Fruit fly (Drosophila melanogaster): Measurements from ENCODE around the gene ERp44.

ERp44 gene

dm6 chrX:16335107-16335642, 37.7 kb upstream of the ERp44 start (continued):
- TF ChIP-seq CG10267 (tag; optimal IDR thresholded peaks at IDR 0.05) (peak; percentile 25), CG18011 (GFP tag; optimal IDR thresholded peaks at IDR 0.05) (peak; percentile 63), psq (GFP tag; optimal IDR thresholded peaks at IDR 0.05) (no peak), slp2 (GFP tag; optimal IDR thresholded peaks at IDR 0.05) (peak; percentile 49), peb (GFP tag; IDR thresholded peaks at IDR 0.05) (peak; percentile 32; the same call in 1 of the 2 replicates), CG10543 (GFP tag; optimal IDR thresholded peaks at IDR 0.05) (peak; percentile 79), CG15601 (tag; optimal IDR thresholded peaks at IDR 0.05) (peak; percentile 21), tup (GFP tag; optimal IDR thresholded peaks at IDR 0.05) (peak; percentile 73), CG33213 (GFP tag; optimal IDR thresholded peaks at IDR 0.05) (peak; percentile 62), CG11723 (GFP tag; optimal IDR thresholded peaks at IDR 0.05) (peak; percentile 62), gt (GFP tag; IDR thresholded peaks at IDR 0.05) (0 out of 2 replicates have a peak, but pooled peaks have one; percentile 17), Camta (GFP tag; optimal IDR thresholded peaks at IDR 0.05) (peak; percentile 53), CG13775 (GFP tag; optimal IDR thresholded peaks at IDR 0.05) (peak; percentile 74), wek (GFP tag; optimal IDR thresholded peaks at IDR 0.05) (peak; percentile 40), CG3995 (GFP tag; optimal IDR thresholded peaks at IDR 0.05) (peak; percentile 7), eyg (GFP tag; optimal IDR thresholded peaks at IDR 0.05) (peak; percentile 52), CG2199 (GFP tag; IDR thresholded peaks at IDR 0.05) (no peak), bsh (GFP tag; optimal IDR thresholded peaks at IDR 0.05) (peak; percentile 37 to 62), CG18262 (tag; optimal IDR thresholded peaks at IDR 0.05) (peak; percentile 30), CG18476 (GFP tag; optimal IDR thresholded peaks at IDR 0.05) (peak; percentile 52), CG7357 (GFP tag; IDR thresholded peaks at IDR 0.05) (peak; percentile 55; the same call in 1 of the 3 replicates), p53 (GFP tag; optimal IDR thresholded peaks at IDR 0.05) (peak; percentile 53), NC2α (GFP tag; optimal IDR thresholded peaks at IDR 0.05) (no peak), Fer2 (tag; optimal IDR thresholded peaks at IDR 0.05) (peak; percentile 59), zf30C (GFP tag; optimal IDR thresholded peaks at IDR 0.05) (no peak), CG17568 (GFP tag; optimal IDR thresholded peaks at IDR 0.05) (peak; percentile 62), Atf6 (GFP tag; IDR thresholded peaks at IDR 0.05) (peak; percentile 84), CG7839 (tag; optimal IDR thresholded peaks at IDR 0.05) (peak; percentile 74), org-1 (GFP tag; optimal IDR thresholded peaks at IDR 0.05) (peak; percentile 54), sim (GFP tag; IDR thresholded peaks at IDR 0.05) (no peak), CG30403 (GFP tag; optimal IDR thresholded peaks at IDR 0.05) (peak; percentile 80), ab (GFP tag; optimal IDR thresholded peaks at IDR 0.05) (peak; percentile 19), CG32532 (GFP tag; IDR thresholded peaks at IDR 0.05) (peak; percentile 87), Dp (GFP tag; optimal IDR thresholded peaks at IDR 0.05) (no peak), shn (GFP tag; optimal IDR thresholded peaks at IDR 0.05) (peak; percentile 63), ara (GFP tag; IDR thresholded peaks at IDR 0.05) (peak; percentile 71), fu2 (GFP tag; optimal IDR thresholded peaks at IDR 0.05) (peak; percentile 60), CG2129 (GFP tag; IDR thresholded peaks at IDR 0.05; ENCODE audit: partially characterized antibody) (no peak), Sry-β (GFP tag; optimal IDR thresholded peaks at IDR 0.05) (no peak), Chrac-16 (GFP tag; optimal IDR thresholded peaks at IDR 0.05) (peak; percentile 71), CG12391 (tag; optimal IDR thresholded peaks at IDR 0.05) (peak; percentile 68), Sry-δ (GFP tag; optimal IDR thresholded peaks at IDR 0.05) (peak; percentile 44), Sox100B (GFP tag; optimal IDR thresholded peaks at IDR 0.05) (peak; percentile 47), CG1603 (tag; optimal IDR thresholded peaks at IDR 0.05) (peak; percentile 37), CG16813 (GFP tag; IDR thresholded peaks at IDR 0.05; ENCODE audit: partially characterized antibody) (no peak), stwl (tag; optimal IDR thresholded peaks at IDR 0.05) (no peak), Hmx (GFP tag; optimal IDR thresholded peaks at IDR 0.05) (peak; percentile 65), otp (GFP tag; IDR thresholded peaks at IDR 0.05) (peak; percentile 78; the same call in 2 of the 3 replicates), NK7.1 (GFP tag; optimal IDR thresholded peaks at IDR 0.05) (peak; percentile 22), tx (GFP tag; optimal IDR thresholded peaks at IDR 0.05) (no peak)

All from whole organism, embryonic.